Fruit fly (Drosophila melanogaster): ENCODE results near the gene CG6479.

DNA sequence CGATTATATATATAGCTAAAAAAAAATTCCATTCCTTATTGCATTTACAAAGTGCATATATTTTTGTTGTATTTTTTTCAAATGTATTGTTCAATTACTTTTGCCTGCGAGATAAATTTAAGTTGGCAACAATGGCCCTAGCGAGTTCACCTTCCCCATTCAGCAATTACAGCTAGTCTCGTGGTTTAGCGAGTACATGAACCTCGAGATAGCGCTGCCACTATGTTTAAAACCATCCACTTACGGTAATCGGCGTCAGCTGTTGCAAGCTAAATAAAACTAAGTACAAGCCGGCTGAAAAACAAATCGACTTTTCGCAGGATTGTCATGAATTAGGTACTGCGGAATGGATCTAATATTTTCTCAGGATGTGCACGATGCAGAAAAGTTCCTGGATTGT, 13.8 kb upstream of the CG6479 start:
- TF ChIP-seq Dfd (GFP tag; optimal IDR thresholded peaks at IDR 0.05): no peak
- no peak for TF ChIP-seq dsf (GFP tag; optimal IDR thresholded peaks at IDR 0.05; ENCODE audit: borderline replicate concordance)
- no peak for TF ChIP-seq Sp1 (GFP tag; optimal IDR thresholded peaks at IDR 0.05)
- TF ChIP-seq woc (GFP tag; optimal IDR thresholded peaks at IDR 0.05): no peak
- TF ChIP-seq h (GFP tag; optimal IDR thresholded peaks at IDR 0.05): no peak
- TF ChIP-seq rgr (GFP tag; optimal IDR thresholded peaks at IDR 0.05): peak; percentile 28
- TF ChIP-seq psq (GFP tag; optimal IDR thresholded peaks at IDR 0.05): no peak
- TF ChIP-seq Abd-B (GFP tag; optimal IDR thresholded peaks at IDR 0.05): no peak
- TF ChIP-seq tai (GFP tag; optimal IDR thresholded peaks at IDR 0.05): no peak
- TF ChIP-seq dl (GFP tag; optimal IDR thresholded peaks at IDR 0.05; ENCODE audit: insufficient read depth in 1 of 2, partially characterized antibody in 2 of 2): no peak

Data from whole organism, wandering third instar larva.